Fruit fly (Drosophila melanogaster) whole organism, embryonic: Measurements from ENCODE around the gene nSMase.
A peak's percentile ranks its signal among the peaks of the same experiment; 100 is the strongest.

Source experiments
- Adf1 ChIP-seq: fragments of 200-800 bp; sonication (Bioruptor generic); IDR thresholded peaks from 2 replicates; pipeline ENCODE4 v1.3.6; 2022; ENCODE audit warnings: missing biosample characterization, missing genetic modification characterization
- Awh ChIP-seq: fragments of 200-800 bp; sonication (Bioruptor generic); IDR thresholded peaks from 2 replicates; pipeline ENCODE4, ENCODE4 v1.3.6; 2022; ENCODE audit warnings: missing biosample characterization, missing genetic modification characterization
- BtbVII ChIP-seq: fragments of 200-800 bp; sonication (Bioruptor generic); optimal IDR thresholded peaks from 3 replicates; lab custom pipeline; 2017; ENCODE audit warnings: missing biosample characterization, mild to moderate bottlenecking, missing genetic modification characterization
- CG10979 ChIP-seq: fragments of 200-800 bp; sonication (Bioruptor generic); optimal IDR thresholded peaks from 2 replicates; lab custom pipeline; 2018; ENCODE audit warnings: missing biosample characterization, mild to moderate bottlenecking, missing genetic modification characterization, moderate library complexity
- CG12391 ChIP-seq: fragments of 200-800 bp; sonication (Bioruptor generic); optimal IDR thresholded peaks from 3 replicates; lab custom pipeline; 2018; ENCODE audit warnings: missing biosample characterization, mild to moderate bottlenecking, missing genetic modification characterization, moderate library complexity
- CG13296 ChIP-seq: fragments of 200-800 bp; sonication (Bioruptor generic); optimal IDR thresholded peaks from 3 replicates; lab custom pipeline; 2018; ENCODE audit warnings: missing biosample characterization, mild to moderate bottlenecking, missing genetic modification characterization
- CG13624 ChIP-seq: fragments of 200-800 bp; sonication (Bioruptor generic); optimal IDR thresholded peaks from 2 replicates; lab custom pipeline; 2016; ENCODE audit warnings: missing biosample characterization, missing genetic modification characterization
- CG14050 ChIP-seq: fragments of 200-800 bp; sonication (Bioruptor generic); IDR thresholded peaks from 3 replicates; pipeline ENCODE4 v1.3.6; 2022; ENCODE audit warnings: missing biosample characterization, missing genetic modification characterization
- CG1529 ChIP-seq: fragments of 200-800 bp; sonication (Bioruptor generic); optimal IDR thresholded peaks from 3 replicates; lab custom pipeline; 2018; ENCODE audit warnings: missing biosample characterization, missing genetic modification characterization
- CG17568 ChIP-seq: fragments of 200-800 bp; sonication (Bioruptor generic); optimal IDR thresholded peaks from 2 replicates; lab custom pipeline; 2018; ENCODE audit warnings: missing biosample characterization, mild to moderate bottlenecking, missing genetic modification characterization, moderate library complexity
- CG1832 ChIP-seq: fragments of 200-800 bp; sonication (Bioruptor generic); optimal IDR thresholded peaks from 2 replicates; lab custom pipeline; 2017; ENCODE audit warnings: missing biosample characterization, mild to moderate bottlenecking, missing genetic modification characterization, inconsistent platforms
- CG32767 ChIP-seq: fragments of 200-800 bp; sonication (Bioruptor generic); IDR thresholded peaks from 2 replicates; pipeline ENCODE4 v1.3.6; 2022; ENCODE audit warnings: missing biosample characterization, missing genetic modification characterization
- CG3995 ChIP-seq: fragments of 200-800 bp; sonication (Bioruptor generic); optimal IDR thresholded peaks from 3 replicates; lab custom pipeline; 2016; ENCODE audit warnings: missing biosample characterization, missing genetic modification characterization
- CG4404 ChIP-seq: fragments of 200-800 bp; sonication (Bioruptor generic); IDR thresholded peaks from 2 replicates; pipeline ENCODE4 v1.3.6; 2022; ENCODE audit warnings: missing biosample characterization, missing genetic modification characterization
- CG6683 ChIP-seq: fragments of 200-800 bp; sonication (Bioruptor generic); optimal IDR thresholded peaks from 2 replicates; lab custom pipeline; 2017; ENCODE audit warnings: missing biosample characterization, mild to moderate bottlenecking, missing genetic modification characterization, missing genetic modification reagents
- CG6813 ChIP-seq: fragments of 200-800 bp; sonication (Bioruptor generic); optimal IDR thresholded peaks from 2 replicates; lab custom pipeline; 2017; ENCODE audit warnings: missing biosample characterization, missing genetic modification characterization, mild to moderate bottlenecking, moderate library complexity, missing genetic modification reagents
- CG7786 ChIP-seq: fragments of 200-800 bp; sonication (Bioruptor generic); optimal IDR thresholded peaks from 2 replicates; lab custom pipeline; 2016; ENCODE audit warnings: missing biosample characterization, missing genetic modification characterization
- CG8089 ChIP-seq: fragments of 200-800 bp; sonication (Bioruptor generic); optimal IDR thresholded peaks from 3 replicates; lab custom pipeline; 2016; ENCODE audit warnings: missing biosample characterization, missing genetic modification characterization
- CG9817 ChIP-seq: fragments of 200-800 bp; sonication (Bioruptor generic); optimal IDR thresholded peaks from 2 replicates; lab custom pipeline; 2018; ENCODE audit warnings: missing biosample characterization, mild to moderate bottlenecking, missing genetic modification characterization, moderate library complexity
- Chrac-16 ChIP-seq: fragments of 200-800 bp; sonication (Bioruptor generic); optimal IDR thresholded peaks from 3 replicates; lab custom pipeline; 2016; ENCODE audit warnings: missing biosample characterization, missing genetic modification characterization
- D19A ChIP-seq: fragments of 200-800 bp; optimal IDR thresholded peaks from 3 replicates; lab custom pipeline; 2019; ENCODE audit warnings: missing biosample characterization, mild to moderate bottlenecking, missing genetic modification characterization, moderate library complexity
- Dad ChIP-seq: fragments of 200-800 bp; sonication (Bioruptor generic); optimal IDR thresholded peaks from 3 replicates; lab custom pipeline; 2016; ENCODE audit warnings: missing biosample characterization, missing genetic modification characterization
- Dek ChIP-seq: fragments of 200-800 bp; sonication (Bioruptor generic); optimal IDR thresholded peaks from 3 replicates; lab custom pipeline; 2019; ENCODE audit warnings: missing biosample characterization, mild to moderate bottlenecking, missing genetic modification characterization, moderate library complexity
- Gug ChIP-seq: fragments of 200-800 bp; sonication (Bioruptor generic); IDR thresholded peaks from 4 replicates; pipeline ENCODE4 v1.3.6; 2022; ENCODE audit warnings: missing biosample characterization, missing genetic modification characterization
- HLH54F ChIP-seq: fragments of 200-800 bp; sonication (Bioruptor generic); optimal IDR thresholded peaks from 3 replicates; lab custom pipeline; 2016; ENCODE audit warnings: missing biosample characterization, missing genetic modification characterization
- Hand ChIP-seq: fragments of 200-800 bp; sonication (Bioruptor generic); optimal IDR thresholded peaks from 2 replicates; lab custom pipeline; 2017; ENCODE audit warnings: mild to moderate bottlenecking, missing biosample characterization, missing genetic modification reagents, missing genetic modification characterization
- HmgZ ChIP-seq: fragments of 200-800 bp; sonication (Bioruptor generic); optimal IDR thresholded peaks from 2 replicates; lab custom pipeline; 2018; ENCODE audit warnings: missing biosample characterization, mild to moderate bottlenecking, missing genetic modification characterization
- Hsf ChIP-seq: fragments of 200-800 bp; sonication (Bioruptor generic); optimal IDR thresholded peaks from 3 replicates; lab custom pipeline; 2016; ENCODE audit warnings: missing biosample characterization, missing genetic modification characterization
- Nf-YA ChIP-seq: fragments of 200-800 bp; sonication (Bioruptor generic); IDR thresholded peaks from 2 replicates; pipeline ENCODE4 v1.3.6; 2022; ENCODE audit warnings: missing biosample characterization, missing genetic modification characterization
- Nf-YB ChIP-seq: fragments of 200-800 bp; sonication (Bioruptor generic); optimal IDR thresholded peaks from 3 replicates; lab custom pipeline; 2019; ENCODE audit warnings: missing biosample characterization, mild to moderate bottlenecking, missing genetic modification characterization, moderate library complexity
- Oaz ChIP-seq: fragments of 200-800 bp; sonication (Bioruptor generic); IDR thresholded peaks from 2 replicates; pipeline ENCODE4 v1.3.6; 2022; ENCODE audit warnings: missing biosample characterization, missing genetic modification characterization
- Opbp ChIP-seq: fragments of 200-800 bp; sonication (Bioruptor generic); IDR thresholded peaks from 3 replicates; pipeline ENCODE4 v1.3.6; 2022; ENCODE audit warnings: missing biosample characterization, missing genetic modification characterization; ENCODE audit not compliant: partially characterized antibody
- amos ChIP-seq: fragments of 200-800 bp; sonication (Bioruptor generic); IDR thresholded peaks from 2 replicates; pipeline ENCODE4 v1.3.6; 2022; ENCODE audit warnings: missing biosample characterization, missing genetic modification characterization; ENCODE audit not compliant: partially characterized antibody
- dm ChIP-seq: fragments of 200-800 bp; sonication (Bioruptor generic); optimal IDR thresholded peaks from 3 replicates; lab custom pipeline; 2016; ENCODE audit warnings: missing biosample characterization, missing genetic modification characterization
- exex ChIP-seq: fragments of 200-800 bp; sonication (Bioruptor generic); optimal IDR thresholded peaks from 4 replicates; lab custom pipeline; 2018; ENCODE audit warnings: missing biosample characterization, mild to moderate bottlenecking, missing genetic modification characterization, moderate library complexity
- gem ChIP-seq: fragments of 200-800 bp; sonication (Bioruptor generic); optimal IDR thresholded peaks from 2 replicates; lab custom pipeline; 2019; ENCODE audit warnings: missing biosample characterization, mild to moderate bottlenecking, missing genetic modification characterization, moderate library complexity
- ind ChIP-seq: fragments of 200-800 bp; sonication (Bioruptor generic); optimal IDR thresholded peaks from 3 replicates; lab custom pipeline; 2016; ENCODE audit warnings: missing biosample characterization, missing genetic modification characterization
- inv ChIP-seq: fragments of 200-800 bp; sonication (Bioruptor generic); IDR thresholded peaks from 2 replicates; pipeline ENCODE4 v1.3.6; 2022; ENCODE audit warnings: missing biosample characterization, missing genetic modification characterization; ENCODE audit not compliant: partially characterized antibody
- luna ChIP-seq: fragments of 200-800 bp; sonication (Bioruptor generic); optimal IDR thresholded peaks from 2 replicates; lab custom pipeline; 2016; ENCODE audit warnings: missing biosample characterization, missing genetic modification characterization
- pho ChIP-seq: fragments of 200-800 bp; sonication (Bioruptor generic); optimal IDR thresholded peaks from 2 replicates; lab custom pipeline; 2016; ENCODE audit warnings: missing biosample characterization, missing genetic modification characterization
- sim ChIP-seq: fragments of 200-800 bp; sonication (Bioruptor generic); IDR thresholded peaks from 2 replicates; pipeline ENCODE4 v1.3.6; 2022; ENCODE audit warnings: missing biosample characterization, missing genetic modification characterization
- slbo ChIP-seq: fragments of 200-800 bp; sonication (Bioruptor generic); IDR thresholded peaks from 2 replicates; pipeline ENCODE4 v1.3.6; 2022; ENCODE audit warnings: missing biosample characterization, missing genetic modification characterization
- tin ChIP-seq: fragments of 200-800 bp; sonication (Bioruptor generic); optimal IDR thresholded peaks from 3 replicates; lab custom pipeline; 2016; ENCODE audit warnings: missing biosample characterization, missing genetic modification characterization
- trem ChIP-seq: fragments of 200-800 bp; optimal IDR thresholded peaks from 3 replicates; lab custom pipeline; 2019; ENCODE audit warnings: missing biosample characterization, mild to moderate bottlenecking, missing genetic modification characterization, moderate library complexity
- wor ChIP-seq: fragments of 200-800 bp; sonication (Bioruptor generic); IDR thresholded peaks from 2 replicates; pipeline ENCODE4 v1.3.6; 2022; ENCODE audit warnings: missing biosample characterization, missing genetic modification characterization
- zen2 ChIP-seq: fragments of 200-800 bp; sonication (Bioruptor generic); IDR thresholded peaks from 3 replicates; pipeline ENCODE4 v1.3.6; 2022; ENCODE audit warnings: missing biosample characterization, missing genetic modification characterization; ENCODE audit not compliant: partially characterized antibody
- zfh1 ChIP-seq: fragments of 200-800 bp; sonication (Bioruptor generic); IDR thresholded peaks from 3 replicates; pipeline ENCODE4 v1.3.6; 2022; ENCODE audit warnings: missing biosample characterization, missing genetic modification characterization
- zfh2 ChIP-seq: fragments of 200-800 bp; sonication (Bioruptor generic); optimal IDR thresholded peaks from 2 replicates; lab custom pipeline; 2016; ENCODE audit warnings: missing biosample characterization, missing genetic modification characterization

The nSMase gene

dm6 chr3L:3249997-3250774, 31.2 kb downstream of the nSMase start (continued):
- peak; percentile 94 for TF ChIP-seq CG8089 (GFP tag; lab: Kevin White, UChicago)
- peak; percentile 91 for TF ChIP-seq BtbVII
- peak; percentile 78 for TF ChIP-seq CG6683 (GFP tag; lab: Kevin White, UChicago)
- TF ChIP-seq HmgZ (tag; lab: Kevin White, UChicago) = peak; percentile 89
- TF ChIP-seq CG7786 (GFP tag; lab: Kevin White, UChicago) = peak; percentile 96
- TF ChIP-seq Awh = peak; percentile 41; the same call in 1 of the 2 replicates
- TF ChIP-seq luna (GFP tag; lab: Kevin White, UChicago) = peak; percentile 78
- peak; percentile 60; the same call in 2 of the 3 replicates for TF ChIP-seq CG14050
- peak; percentile 64 for TF ChIP-seq CG3995 (GFP tag; lab: Kevin White, UChicago)
- no peak; the same call in 1 of the 2 replicates for TF ChIP-seq amos (GFP tag; lab: Robert Waterston, UW)
- TF ChIP-seq CG12391 (tag; lab: Kevin White, UChicago) = peak; percentile 96
- TF ChIP-seq CG6813 = peak; percentile 84
- peak; percentile 58; the same call in 1 of the 2 replicates for TF ChIP-seq sim (GFP tag; lab: Robert Waterston, UW)
- TF ChIP-seq CG9817 (tag; lab: Kevin White, UChicago) = peak; percentile 90
- TF ChIP-seq CG13624 (GFP tag; lab: Kevin White, UChicago) = peak; percentile 95
- peak; percentile 94 for TF ChIP-seq Chrac-16
- peak; percentile 95 for TF ChIP-seq HLH54F (GFP tag; lab: Kevin White, UChicago)
- TF ChIP-seq D19A (tag; lab: Kevin White, UChicago) = peak; percentile 90
- TF ChIP-seq ind (GFP tag; lab: Kevin White, UChicago) = peak; percentile 95
- peak; percentile 66 for TF ChIP-seq Oaz (GFP tag; lab: Robert Waterston, UW)
- TF ChIP-seq Nf-YB = peak; percentile 86
- TF ChIP-seq inv = no peak
- TF ChIP-seq CG1832 = no peak
- peak; percentile 85 for TF ChIP-seq Gug (GFP tag; lab: Robert Waterston, UW)
- TF ChIP-seq slbo (GFP tag; lab: Robert Waterston, UW) = peak; percentile 90
- TF ChIP-seq zen2 (GFP tag; lab: Robert Waterston, UW) = 0 out of 3 replicates have a peak, but pooled peaks have one; percentile 6
- peak; percentile 97 for TF ChIP-seq Hsf
- TF ChIP-seq trem (tag; lab: Kevin White, UChicago) = peak; percentile 89
- peak; percentile 76; the same call in 1 of the 2 replicates for TF ChIP-seq CG32767
- TF ChIP-seq CG1529 (GFP tag; lab: Kevin White, UChicago) = peak; percentile 97
- peak; percentile 87 for TF ChIP-seq dm (GFP tag; lab: Kevin White, UChicago)
- no peak for TF ChIP-seq Opbp (GFP tag; lab: Robert Waterston, UW)
- TF ChIP-seq zfh2 (GFP tag; lab: Kevin White, UChicago) = peak; percentile 95
- TF ChIP-seq pho = peak; percentile 96
- peak; percentile 93 for TF ChIP-seq Dad
- TF ChIP-seq Nf-YA (GFP tag; lab: Robert Waterston, UW) = peak; percentile 59; the same call in 1 of the 2 replicates
- TF ChIP-seq CG4404 (GFP tag; lab: Robert Waterston, UW) = peak; percentile 79
- TF ChIP-seq Adf1 (GFP tag; lab: Robert Waterston, UW) = peak; percentile 33
- peak; percentile 58 for TF ChIP-seq exex (tag; lab: Kevin White, UChicago)
- peak; percentile 90 for TF ChIP-seq CG13296
- peak; percentile 89 for TF ChIP-seq Dek (tag; lab: Kevin White, UChicago)
- TF ChIP-seq zfh1 = peak; percentile 75; the same call in 2 of the 3 replicates
- peak; percentile 97 for TF ChIP-seq gem
- peak; percentile 96 for TF ChIP-seq tin (GFP tag; lab: Kevin White, UChicago)
- peak; percentile 83 for TF ChIP-seq CG17568 (GFP tag; lab: Kevin White, UChicago)
- TF ChIP-seq CG10979 (tag; lab: Kevin White, UChicago) = peak; percentile 97
- peak; percentile 90 for TF ChIP-seq Hand
- TF ChIP-seq wor = peak; percentile 91
